Fruit fly (Drosophila melanogaster): ENCODE data around the gene CG4511.

- no peak for TF ChIP-seq CG13775 (GFP tag; optimal IDR thresholded peaks at IDR 0.05)
- no peak for TF ChIP-seq CrebB (tag; optimal IDR thresholded peaks at IDR 0.05)
- no peak for TF ChIP-seq CG13624 (GFP tag; optimal IDR thresholded peaks at IDR 0.05)
- TF ChIP-seq Fer3 (tag; optimal IDR thresholded peaks at IDR 0.05) = no peak
- no peak for TF ChIP-seq CG1602 (GFP tag; optimal IDR thresholded peaks at IDR 0.05)
Measured at dm6 chr3R:10893327-10893726, 39.0 kb downstream of the CG4511 start, which contains the start of gene CG6621.

Data from whole organism, embryonic.